Worm (Caenorhabditis elegans): Measurements from ENCODE around the gene ccdc-12.

ce11 chrIV:2497615-2498183 lies 2.7 kb upstream of the ccdc-12 start, which contains the start of gene Y69A2AR.16:
- TF ChIP-seq him-1 (tag; optimal IDR thresholded peaks at IDR 0.05) = no peak
- no peak for TF ChIP-seq dao-5 (tag; optimal IDR thresholded peaks at IDR 0.05)
- no peak for TF ChIP-seq W03F9.2 (tag; optimal IDR thresholded peaks at IDR 0.05)

All from whole organism, L4/young adult.